Fruit fly (Drosophila melanogaster): Measurements from ENCODE around the gene beta-Spec.

The beta-Spec gene

dm6 chrX:17698864-17699504 is 41.8 kb downstream of the beta-Spec start (continued):
- peak; percentile 80 for TF ChIP-seq ems (GFP tag; optimal IDR thresholded peaks at IDR 0.05)
- no peak for TF ChIP-seq hth (optimal IDR thresholded peaks at IDR 0.05)
- peak; percentile 55 for TF ChIP-seq NC2α (GFP tag; optimal IDR thresholded peaks at IDR 0.05)
- peak; percentile 78 for TF ChIP-seq esg (GFP tag; conservative IDR thresholded peaks at IDR 0.05)
- TF ChIP-seq CG17186 (GFP tag; optimal IDR thresholded peaks at IDR 0.05), result peak; percentile 21
- TF ChIP-seq sqz (GFP tag; optimal IDR thresholded peaks at IDR 0.05), result peak; percentile 62
- peak; percentile 78 for TF ChIP-seq ATbp (GFP tag; optimal IDR thresholded peaks at IDR 0.05)
- TF ChIP-seq Myb (GFP tag; optimal IDR thresholded peaks at IDR 0.05), result peak; percentile 61
- TF ChIP-seq Ssrp (tag; optimal IDR thresholded peaks at IDR 0.05), result peak; percentile 87
- TF ChIP-seq bsh (GFP tag; optimal IDR thresholded peaks at IDR 0.05), result peak; percentile 79 to 82
- peak; percentile 86 for TF ChIP-seq org-1 (GFP tag; optimal IDR thresholded peaks at IDR 0.05)
- TF ChIP-seq CG7357 (GFP tag; IDR thresholded peaks at IDR 0.05), result peak; percentile 72
- TF ChIP-seq Nf-YC (tag; optimal IDR thresholded peaks at IDR 0.05), result peak; percentile 83
- no peak; the same call in 1 of the 2 replicates for TF ChIP-seq amos (GFP tag; IDR thresholded peaks at IDR 0.05; ENCODE audit: partially characterized antibody)
- no peak for TF ChIP-seq CG16813 (GFP tag; IDR thresholded peaks at IDR 0.05; ENCODE audit: partially characterized antibody)
- TF ChIP-seq repo (GFP tag; optimal IDR thresholded peaks at IDR 0.05), result peak; percentile 63
- TF ChIP-seq CG3281 (GFP tag; optimal IDR thresholded peaks at IDR 0.05), result peak; percentile 92
- TF ChIP-seq CG8478 (optimal IDR thresholded peaks at IDR 0.05), result no peak
- TF ChIP-seq CHES-1-like (GFP tag; optimal IDR thresholded peaks at IDR 0.05), result peak; percentile 75
- TF ChIP-seq CoRest (tag; optimal IDR thresholded peaks at IDR 0.05), result peak; percentile 95
- TF ChIP-seq CG16779 (GFP tag; IDR thresholded peaks at IDR 0.05), result 0 out of 2 replicates have a peak, but pooled peaks have one; percentile 2
- peak; percentile 76 for TF ChIP-seq CG9932 (GFP tag; IDR thresholded peaks at IDR 0.05)
- TF ChIP-seq CG14667 (GFP tag; IDR thresholded peaks at IDR 0.05), result peak; percentile 61; the same call in 1 of the 2 replicates
- peak; percentile 59 for TF ChIP-seq CG3163 (GFP tag; optimal IDR thresholded peaks at IDR 0.05)
- peak; percentile 55 for TF ChIP-seq lbe (GFP tag; optimal IDR thresholded peaks at IDR 0.05)
- peak; percentile 86 for TF ChIP-seq gcm (GFP tag; optimal IDR thresholded peaks at IDR 0.05)
- no peak for TF ChIP-seq Dll (GFP tag; IDR thresholded peaks at IDR 0.05; ENCODE audit: partially characterized antibody)
- no peak for TF ChIP-seq CG15479 (GFP tag; optimal IDR thresholded peaks at IDR 0.05)
- TF ChIP-seq CG1602 (GFP tag; optimal IDR thresholded peaks at IDR 0.05), result peak; percentile 82
- TF ChIP-seq kay (GFP tag; optimal IDR thresholded peaks at IDR 0.05), result peak; percentile 72
- peak in 1 of 3 experiments; percentile 58 for TF ChIP-seq Stat92E (GFP tag; optimal IDR thresholded peaks at IDR 0.05)
- peak; percentile 96 for TF ChIP-seq CG5180 (GFP tag; optimal IDR thresholded peaks at IDR 0.05)
- TF ChIP-seq aop (GFP tag; IDR thresholded peaks at IDR 0.05), result no peak
- peak; percentile 69 for TF ChIP-seq CG14050 (GFP tag; IDR thresholded peaks at IDR 0.05)
- TF ChIP-seq Antp (GFP tag; optimal IDR thresholded peaks at IDR 0.05), result peak; percentile 65
- peak; percentile 88 for TF ChIP-seq phol (tag; optimal IDR thresholded peaks at IDR 0.05)
- TF ChIP-seq CG2199 (GFP tag; IDR thresholded peaks at IDR 0.05), result no peak
- peak; percentile 79; the same call in 2 of the 3 replicates for TF ChIP-seq CG11456 (GFP tag; IDR thresholded peaks at IDR 0.05)
- peak; percentile 94 for TF ChIP-seq Sox100B (GFP tag; optimal IDR thresholded peaks at IDR 0.05)
- peak; percentile 75 for TF ChIP-seq CG14441 (GFP tag; IDR thresholded peaks at IDR 0.05)
- TF ChIP-seq unc-4 (GFP tag; IDR thresholded peaks at IDR 0.05; ENCODE audit: partially characterized antibody), result no peak
- peak; percentile 61 for TF ChIP-seq onecut (GFP tag; IDR thresholded peaks at IDR 0.05)
- TF ChIP-seq Hr78 (GFP tag; optimal IDR thresholded peaks at IDR 0.05), result peak in 1 of 2 experiments; percentile 70
- TF ChIP-seq CG12219 (GFP tag; optimal IDR thresholded peaks at IDR 0.05), result peak; percentile 85
- TF ChIP-seq knrl (GFP tag; IDR thresholded peaks at IDR 0.05; ENCODE audit: partially characterized antibody), result no peak
- peak; percentile 14 for TF ChIP-seq schlank (tag; optimal IDR thresholded peaks at IDR 0.05)
- peak; percentile 80 for TF ChIP-seq tap (tag; optimal IDR thresholded peaks at IDR 0.05)
- peak; percentile 81 for TF ChIP-seq jumu (GFP tag; optimal IDR thresholded peaks at IDR 0.05)
- peak; percentile 59 for TF ChIP-seq CG8089 (GFP tag; optimal IDR thresholded peaks at IDR 0.05)
